Worm (Caenorhabditis elegans) whole organism, midembryonic: ENCODE data around the gene C15C7.6.

ENCODE experiments used
- cog-1 ChIP-seq: sonication (generic microtip); optimal IDR thresholded peaks from 2 replicates; lab custom pipeline; 2016; ENCODE audit warnings: missing genetic modification characterization, missing compliant biosample characterization
- flt-1 ChIP-seq: fragments of 200-800 bp; sonication (Bioruptor generic); IDR thresholded peaks from 2 replicates; pipeline ENCODE4 v1.3.6; 2022; ENCODE audit warnings: missing genetic modification characterization, missing compliant biosample characterization
- med-1 ChIP-seq: sonication (generic microtip); optimal IDR thresholded peaks from 2 replicates; lab custom pipeline; 2017; ENCODE audit warnings: missing genetic modification characterization, mild to moderate bottlenecking, missing compliant biosample characterization, antibody characterized with exemption, missing genetic modification reagents; ENCODE audit not compliant: insufficient read depth
- ref-1 ChIP-seq: fragments of 200-800 bp; sonication (Bioruptor generic); conservative IDR thresholded peaks from 2 replicates; pipeline ENCODE4 v1.3.6; 2022; ENCODE audit warnings: missing genetic modification reagents, missing genetic modification characterization, missing compliant biosample characterization
- ztf-23 ChIP-seq: fragments of 200-800 bp; sonication (Bioruptor generic); IDR thresholded peaks from 2 replicates; pipeline ENCODE4 v1.3.6; 2022; ENCODE audit warnings: missing genetic modification reagents, missing genetic modification characterization, missing compliant biosample characterization

- TF ChIP-seq cog-1 (tag; lab: Kevin White, UChicago) (no peak), ref-1 (GFP tag; lab: Robert Waterston, UW) (no peak), med-1 (GFP tag; lab: Kevin White, UChicago) (no peak), flt-1 (GFP tag; lab: Robert Waterston, UW) (no peak), ztf-23 (GFP tag; lab: Robert Waterston, UW) (no peak)
Observed at ce11 chrX:3184649-3185048, 14.3 kb upstream of the C15C7.6 start.
